Worm (Caenorhabditis elegans) whole organism, L1 larva: ENCODE measurements around the gene clec-52.
"Not testable (repeated sequence)": the region's sequence is repeated elsewhere in the genome, so short reads cannot be mapped to it uniquely, and the experiment has no call there.

Source experiments
- lin-13 ChIP-seq: fragments of 150-350 bp; optimal IDR thresholded peaks from 2 replicates; lab custom pipeline; 2014; ENCODE audit warnings: missing biosample characterization, missing genetic modification reagents, missing genetic modification characterization
- lin-15B ChIP-seq: fragments of 150-350 bp; sonication (generic microtip); optimal IDR thresholded peaks from 3 replicates; lab custom pipeline; 2014; ENCODE audit warnings: missing biosample characterization, missing genetic modification characterization
- nhr-47 ChIP-seq: sonication (generic microtip); optimal IDR thresholded peaks from 2 replicates; lab custom pipeline; 2016; ENCODE audit warnings: mild to moderate bottlenecking, missing genetic modification characterization, moderate library complexity, missing compliant biosample characterization
- pag-3 ChIP-seq: sonication (generic microtip); optimal IDR thresholded peaks from 2 replicates; lab custom pipeline; 2017; ENCODE audit warnings: missing genetic modification characterization, mild to moderate bottlenecking, missing compliant biosample characterization, antibody characterized with exemption, borderline replicate concordance; ENCODE audit not compliant: insufficient read depth
- tbx-2 ChIP-seq: sonication (generic microtip); optimal IDR thresholded peaks from 2 replicates; lab custom pipeline; 2016; ENCODE audit warnings: missing genetic modification characterization, missing compliant biosample characterization
- ztf-11 ChIP-seq, 2 experiments: sonication (generic microtip); optimal IDR thresholded peaks; 2 replicates each; lab custom pipeline; 2016 to 2017; ENCODE audit warnings: missing genetic modification characterization in 2 of 2, missing biosample characterization in 1 of 2, missing compliant biosample characterization in 1 of 2

ce11 chrIV:8122349-8122748 lies 46.2 kb downstream of the clec-52 start, which contains the start of gene erp-44.3:
- TF ChIP-seq lin-15B (tag; lab: Kevin White, UChicago); pag-3; ztf-11 (tag; optimal IDR thresholded peaks at IDR 0.05; lab: Kevin White, UChicago); nhr-47 (tag; lab: Kevin White, UChicago); lin-13; tbx-2: not testable (repeated sequence)
